Fruit fly (Drosophila melanogaster): ENCODE data around the gene CG5199.
A peak's percentile ranks its signal among the peaks of the same experiment; 100 is the strongest.

Gene CG5199

DNA sequence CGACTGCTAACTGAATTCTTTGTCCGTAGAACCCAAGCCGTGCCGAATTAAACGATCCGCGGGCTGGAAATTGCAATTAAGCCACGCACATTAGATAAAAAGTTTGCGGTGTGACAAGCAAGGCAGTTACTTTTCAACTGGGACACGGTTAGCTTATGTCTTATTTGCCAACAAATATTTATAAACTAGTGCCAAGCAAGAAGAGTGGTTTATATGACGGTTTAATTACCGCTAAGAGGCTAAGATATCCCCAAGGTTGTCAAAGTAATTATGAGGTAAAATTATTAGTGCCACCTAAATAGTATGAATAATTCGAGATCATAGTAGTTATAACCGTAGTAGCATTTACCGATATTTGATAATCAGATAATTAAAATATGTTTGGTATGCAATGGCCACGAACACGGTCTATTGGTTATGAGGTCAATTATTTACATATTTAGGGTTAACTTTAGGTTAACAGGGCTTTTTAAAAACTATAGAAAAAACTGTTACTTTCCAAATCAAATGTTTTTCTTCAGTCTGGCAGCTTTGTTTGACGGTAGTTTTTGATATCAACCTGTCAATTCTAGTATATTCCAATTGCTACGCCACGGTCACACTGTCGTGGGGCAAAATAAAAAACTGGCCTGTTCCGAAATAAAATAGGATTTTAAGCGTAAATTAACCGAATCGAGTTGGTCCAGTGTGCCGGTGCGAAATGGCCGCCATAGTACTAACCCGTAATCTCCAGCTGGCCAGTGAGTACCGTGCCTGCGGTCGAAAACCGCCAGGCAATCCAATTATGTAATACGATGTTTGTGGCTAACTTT lies 42.3 kb upstream of the CG5199 start, which contains the start of gene ZnT77C (continued):
- TF ChIP-seq sd (tag; optimal IDR thresholded peaks at IDR 0.05) (no peak), lov (optimal IDR thresholded peaks at IDR 0.05) (no peak), lov (GFP tag; IDR thresholded peaks at IDR 0.05) (no peak), dan (GFP tag; IDR thresholded peaks at IDR 0.05) (no peak), CG8765 (GFP tag; IDR thresholded peaks at IDR 0.05) (no peak), jigr1 (GFP tag; IDR thresholded peaks at IDR 0.05) (no peak), CG10543 (GFP tag; optimal IDR thresholded peaks at IDR 0.05) (no peak), Mrtf (GFP tag; IDR thresholded peaks at IDR 0.05) (no peak), maf-S (GFP tag; optimal IDR thresholded peaks at IDR 0.05) (no peak), nau (GFP tag; optimal IDR thresholded peaks at IDR 0.05) (no peak), D (optimal IDR thresholded peaks at IDR 0.05) (no peak), D (GFP tag; optimal IDR thresholded peaks at IDR 0.05) (no peak), mirr (GFP tag; optimal IDR thresholded peaks at IDR 0.05) (no peak), Lim3 (GFP tag; IDR thresholded peaks at IDR 0.05) (no peak), jumu (GFP tag; optimal IDR thresholded peaks at IDR 0.05) (no peak), slp2 (GFP tag; optimal IDR thresholded peaks at IDR 0.05) (no peak), tna (GFP tag; IDR thresholded peaks at IDR 0.05; ENCODE audit: partially characterized antibody) (no peak), CG8924 (tag; optimal IDR thresholded peaks at IDR 0.05) (no peak), Hmr (GFP tag; optimal IDR thresholded peaks at IDR 0.05) (peak; percentile 15), CG12659 (GFP tag; optimal IDR thresholded peaks at IDR 0.05) (peak; percentile 22), zen (tag; optimal IDR thresholded peaks at IDR 0.05) (no peak), CG18476 (GFP tag; optimal IDR thresholded peaks at IDR 0.05) (no peak), CG10321 (GFP tag; IDR thresholded peaks at IDR 0.05) (no peak), odd (GFP tag; optimal IDR thresholded peaks at IDR 0.05) (no peak), Asciz (GFP tag; optimal IDR thresholded peaks at IDR 0.05) (no peak), Bteb2 (GFP tag; optimal IDR thresholded peaks at IDR 0.05) (no peak), Tbp (GFP tag; optimal IDR thresholded peaks at IDR 0.05) (no peak), cwo (GFP tag; optimal IDR thresholded peaks at IDR 0.05) (no peak), CG4617 (GFP tag; optimal IDR thresholded peaks at IDR 0.05; ENCODE audit: borderline replicate concordance) (peak; percentile 68), lmd (GFP tag; IDR thresholded peaks at IDR 0.05) (no peak), CG14965 (GFP tag; optimal IDR thresholded peaks at IDR 0.05; ENCODE audit: borderline replicate concordance) (no peak), CG11723 (GFP tag; optimal IDR thresholded peaks at IDR 0.05) (no peak), Neu2 (GFP tag; optimal IDR thresholded peaks at IDR 0.05; ENCODE audit: borderline replicate concordance) (no peak), klu (GFP tag; IDR thresholded peaks at IDR 0.05) (no peak), Ada2b (GFP tag; IDR thresholded peaks at IDR 0.05) (no peak), CG7963 (GFP tag; IDR thresholded peaks at IDR 0.05; ENCODE audit: partially characterized antibody) (no peak), pita (GFP tag; optimal IDR thresholded peaks at IDR 0.05) (no peak), CG13775 (GFP tag; optimal IDR thresholded peaks at IDR 0.05) (no peak), ro (GFP tag; IDR thresholded peaks at IDR 0.05) (no peak), CG14710 (tag; optimal IDR thresholded peaks at IDR 0.05) (peak; percentile 13), insv (GFP tag; optimal IDR thresholded peaks at IDR 0.05) (no peak), tap (tag; optimal IDR thresholded peaks at IDR 0.05) (no peak), gce (GFP tag; IDR thresholded peaks at IDR 0.05) (no peak), HmgD (GFP tag; optimal IDR thresholded peaks at IDR 0.05) (no peak), CG1233 (GFP tag; optimal IDR thresholded peaks at IDR 0.05) (no peak), CG2129 (GFP tag; IDR thresholded peaks at IDR 0.05; ENCODE audit: partially characterized antibody) (no peak), zen2 (GFP tag; IDR thresholded peaks at IDR 0.05; ENCODE audit: partially characterized antibody) (no peak), jing (GFP tag; optimal IDR thresholded peaks at IDR 0.05) (no peak), TFAM (GFP tag; optimal IDR thresholded peaks at IDR 0.05) (no peak), CG17361 (GFP tag; IDR thresholded peaks at IDR 0.05) (0 out of 3 replicates have a peak, but pooled peaks have one; percentile 31)
